Fruit fly (Drosophila melanogaster) S2 (cell line): ENCODE results near the gene Egfrap.
A peak's percentile ranks its signal among the peaks of the same experiment; 100 is the strongest.

Source experiments
- CG8478 ChIP-seq: fragments of >200 bp; optimal IDR thresholded peaks from 2 replicates; lab custom pipeline; 2018
- CTCF ChIP-seq, 2 experiments: fragments of >200 bp; optimal IDR thresholded peaks; 2 replicates each; lab custom pipeline; 2018

Egfrap gene

DNA sequence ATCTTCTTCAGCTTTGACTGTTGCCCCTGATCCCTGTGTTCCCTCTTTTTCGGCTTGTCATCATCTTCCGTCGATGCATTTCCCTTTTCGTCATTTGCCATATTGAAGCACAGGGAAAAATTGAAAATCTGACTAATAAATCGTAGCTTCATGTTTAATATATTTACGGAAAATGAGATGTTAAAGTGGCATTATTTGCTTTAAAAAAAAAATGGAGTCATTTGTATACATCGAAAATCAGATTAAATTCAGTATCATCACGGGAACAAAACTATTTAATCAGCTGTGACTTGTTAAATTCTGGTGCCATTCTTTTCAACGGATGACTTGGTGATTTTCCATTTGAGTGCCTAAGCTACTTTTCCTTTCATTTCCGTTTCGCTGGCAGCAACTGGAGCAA, 43.9 kb downstream of the Egfrap start, which contains the start of gene CG10486:
TSS of gene CG10486 (minus strand) at position 101 of the 400 bp plus-strand sequence.
- no peak for TF ChIP-seq CTCF (optimal IDR thresholded peaks at IDR 0.05; lab: Kevin White, UChicago)
- TF ChIP-seq CG8478 (lab: Kevin White, UChicago), result no peak

DNA sequence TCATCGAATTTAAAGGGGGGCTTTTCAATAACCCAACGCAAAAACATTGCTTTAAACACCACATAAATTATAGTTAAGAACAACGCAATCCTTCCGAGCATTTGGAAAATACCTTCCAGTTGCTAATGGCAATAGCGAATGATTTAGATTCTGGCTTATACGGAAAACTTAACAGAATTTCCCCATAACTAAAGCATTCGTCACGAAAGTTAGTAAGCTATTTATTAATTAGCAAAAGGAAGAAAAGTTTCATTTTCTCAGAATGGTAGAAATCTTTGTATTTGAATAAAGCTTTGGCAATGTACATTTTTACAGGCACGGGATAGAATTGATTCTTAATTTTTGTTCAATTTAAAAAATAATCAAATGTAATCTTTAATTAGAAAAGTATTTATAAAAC, 46.5 kb downstream of the Egfrap start, which contains the start of gene CG32413:
TSS of gene CG32413 (minus strand) at position 101 of the 400 bp plus-strand sequence.
- no peak for TF ChIP-seq CTCF (optimal IDR thresholded peaks at IDR 0.05; lab: Kevin White, UChicago)

DNA sequence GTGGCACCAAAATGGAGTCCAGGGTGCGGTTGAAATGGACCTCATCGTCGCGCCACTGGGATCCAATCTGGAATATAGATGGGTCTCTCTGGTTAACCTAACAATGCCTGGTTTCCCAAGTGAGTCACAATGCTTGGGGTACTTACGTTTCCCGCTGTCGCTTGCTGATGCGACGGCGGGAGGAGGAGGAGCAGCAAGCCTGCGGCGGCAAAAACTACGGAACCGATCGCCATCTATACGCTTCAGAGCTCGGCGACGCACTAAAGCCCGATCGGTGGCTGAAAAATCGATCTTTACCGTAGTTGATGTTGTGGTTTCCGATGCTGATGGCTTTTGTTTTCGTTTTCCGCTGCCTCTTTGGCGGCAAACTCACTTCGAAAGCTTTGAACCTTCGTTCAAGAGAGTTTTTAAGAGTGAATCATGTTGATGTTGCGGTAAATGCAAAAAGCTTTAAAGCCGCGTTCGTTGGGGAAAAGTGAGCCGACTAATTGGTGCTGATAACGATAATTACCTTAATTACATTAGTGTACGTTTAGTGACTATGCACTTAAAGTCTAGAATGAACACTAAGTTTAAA, 48.2 kb downstream of the Egfrap start, which contains the start of gene QC:
TSS of gene QC (minus strand) at position 268 of the 577 bp plus-strand sequence.
- TF ChIP-seq CG8478 (lab: Kevin White, UChicago) (no peak), CTCF (optimal IDR thresholded peaks at IDR 0.05; lab: Kevin White, UChicago) (no peak)

DNA sequence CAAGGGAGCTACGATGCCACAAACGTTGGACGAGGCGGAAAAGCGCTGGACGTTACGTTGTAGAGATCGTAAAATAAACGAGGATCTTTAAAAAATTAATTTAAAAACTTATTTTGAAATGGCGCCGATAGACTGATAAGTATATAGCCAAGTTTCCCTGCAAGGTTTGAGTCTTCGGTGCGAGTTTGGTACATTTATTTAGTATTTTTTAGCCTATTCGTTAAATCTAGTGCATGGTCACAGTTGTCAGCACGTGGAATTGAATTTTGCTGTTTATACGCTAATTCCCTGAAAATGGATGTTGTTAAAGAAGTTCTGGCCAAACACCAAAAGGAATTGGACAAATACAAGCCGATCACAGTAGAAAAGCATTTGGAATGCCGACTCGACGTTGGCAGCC, 51.2 kb downstream of the Egfrap start, which contains the start of gene CG32409:
TSS of gene CG32409 (plus strand) at position 224 of the 400 bp plus-strand sequence.
- TF ChIP-seq CTCF (optimal IDR thresholded peaks at IDR 0.05; lab: Kevin White, UChicago) (peak in 1 of 2 experiments; percentile 36), CG8478 (lab: Kevin White, UChicago) (no peak)

DNA sequence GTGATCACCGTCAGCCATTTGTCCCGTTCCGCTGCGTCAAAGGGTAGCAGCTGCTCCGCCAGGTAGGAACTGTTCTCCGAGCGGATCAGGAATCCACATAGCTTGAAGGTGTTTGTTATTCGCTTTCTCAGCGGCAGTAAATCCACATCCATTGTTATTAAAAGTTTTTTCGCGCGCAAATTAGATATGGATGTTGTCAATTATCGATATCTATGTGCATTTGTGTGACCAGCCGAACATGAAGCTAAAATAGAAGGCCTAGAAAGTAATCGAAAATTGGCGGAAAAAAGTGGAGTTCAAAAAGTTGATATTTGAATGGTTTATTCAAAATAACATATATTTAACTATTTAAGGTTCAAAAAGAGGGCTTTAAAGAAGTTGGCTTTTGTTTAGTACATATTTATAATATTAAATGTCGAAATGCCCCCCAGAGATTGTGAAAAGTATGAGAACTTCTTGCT, 53.2 kb downstream of the Egfrap start, which contains the start of the genes PolE2 and CG5592:
TSS of gene PolE2 (minus strand) at position 208 of the 461 bp plus-strand sequence.
TSS of gene CG5592 (plus strand) at position 411 of the 461 bp plus-strand sequence.
- TF ChIP-seq CTCF (optimal IDR thresholded peaks at IDR 0.05; lab: Kevin White, UChicago) (no peak), CG8478 (lab: Kevin White, UChicago) (no peak)

DNA sequence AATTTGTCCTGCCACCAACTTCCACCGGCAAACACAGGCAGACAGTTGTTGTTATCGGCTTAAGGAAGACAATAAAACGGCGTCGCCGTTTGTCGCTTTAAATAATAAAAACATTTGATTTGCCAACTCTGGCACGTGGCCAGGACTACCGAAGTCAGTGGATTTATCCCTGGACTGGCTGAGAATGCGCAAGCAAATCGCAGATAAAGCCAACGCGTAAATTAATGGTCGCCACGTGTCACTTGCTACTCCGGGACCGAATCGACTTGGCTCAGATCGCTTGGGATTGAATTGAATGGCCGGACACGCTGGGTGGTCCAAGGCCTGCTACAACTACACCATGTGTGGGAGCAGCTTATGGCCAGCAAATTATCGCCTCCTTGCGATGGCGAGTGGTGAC, 57.4 kb downstream of the Egfrap start:
- TF ChIP-seq CG8478 (lab: Kevin White, UChicago), result no peak
- TF ChIP-seq CTCF (optimal IDR thresholded peaks at IDR 0.05; lab: Kevin White, UChicago), result no peak

DNA sequence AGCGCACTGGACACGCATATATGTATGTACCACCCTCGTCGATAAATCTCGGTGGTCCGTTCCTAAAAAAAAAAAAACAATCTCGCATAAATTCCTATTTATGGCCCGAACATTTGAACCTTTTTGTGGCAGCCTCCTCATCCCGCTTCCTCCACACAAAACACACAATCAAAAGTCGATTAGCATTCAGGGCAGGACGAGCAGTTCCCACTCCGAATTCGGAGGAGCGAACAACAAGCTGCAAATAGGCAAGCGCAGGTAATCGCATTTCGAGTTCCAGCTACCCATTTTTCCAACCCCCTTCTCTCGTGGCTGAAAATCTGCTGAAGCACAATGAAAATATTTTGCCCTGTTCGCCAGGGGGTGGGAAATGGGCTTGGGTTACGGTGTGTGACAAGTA, 58.6 kb downstream of the Egfrap start:
- no peak for TF ChIP-seq CTCF (optimal IDR thresholded peaks at IDR 0.05; lab: Kevin White, UChicago)
- no peak for TF ChIP-seq CG8478 (lab: Kevin White, UChicago)

DNA sequence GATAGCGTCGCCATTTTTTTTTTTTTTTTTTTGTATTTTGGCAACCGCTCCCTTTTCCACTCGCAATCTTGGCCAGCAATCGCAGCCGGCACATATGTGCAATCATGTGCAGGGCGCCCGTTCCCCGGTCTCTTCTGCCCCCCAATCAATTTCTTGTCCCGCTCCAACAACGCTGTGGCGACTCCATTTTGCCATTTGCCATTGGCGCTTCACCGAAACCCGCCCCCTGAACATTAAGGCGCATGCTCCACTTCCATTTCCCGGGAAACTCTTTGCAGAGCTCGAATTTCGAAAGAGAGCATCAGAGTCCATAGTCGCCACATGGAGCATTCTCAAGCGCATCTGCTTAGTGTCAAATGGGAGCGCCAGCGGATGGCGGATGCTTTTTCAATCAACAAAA, 59.3 kb downstream of the Egfrap start:
- TF ChIP-seq CTCF (optimal IDR thresholded peaks at IDR 0.05; lab: Kevin White, UChicago), result no peak

DNA sequence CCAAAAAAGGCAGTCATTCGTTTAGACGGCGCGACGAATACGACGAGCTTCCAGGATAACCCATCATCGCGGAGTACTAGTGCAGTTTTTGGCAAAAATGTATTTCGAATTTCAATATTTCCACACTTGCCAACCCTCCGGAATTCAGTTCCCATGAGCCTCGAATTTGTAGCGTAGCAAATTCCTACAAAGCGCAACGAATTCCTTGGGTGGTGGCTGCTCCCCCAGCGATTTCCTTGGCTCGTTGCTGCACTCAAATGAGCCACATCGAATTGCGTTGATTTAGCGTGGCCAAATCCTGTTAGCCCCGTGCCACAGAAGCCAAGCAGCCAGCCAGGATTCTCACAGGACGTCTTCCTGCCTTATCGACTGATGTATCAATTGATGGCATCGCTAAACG, 65.7 kb downstream of the Egfrap start:
- TF ChIP-seq CG8478 (lab: Kevin White, UChicago), result no peak
- TF ChIP-seq CTCF (optimal IDR thresholded peaks at IDR 0.05; lab: Kevin White, UChicago), result no peak
